Worm (Caenorhabditis elegans): ENCODE data around the gene gcy-21.

ce11 chrII:2681118-2681517 lies 21.7 kb downstream of the gcy-21 start, which contains the start of gene F34D6.1:
- no peak for TF ChIP-seq hmbx-1 (tag; optimal IDR thresholded peaks at IDR 0.05)
- TF ChIP-seq pes-1 (GFP tag; IDR thresholded peaks at IDR 0.05), result no peak
- TF ChIP-seq scrt-1 (GFP tag; IDR thresholded peaks at IDR 0.05), result no peak
- TF ChIP-seq ets-7 (tag; optimal IDR thresholded peaks at IDR 0.05), result no peak
- no peak for TF ChIP-seq ama-1 (optimal IDR thresholded peaks at IDR 0.05)
- no peak for TF ChIP-seq flt-1 (GFP tag; IDR thresholded peaks at IDR 0.05)
- TF ChIP-seq tbx-11 (GFP tag; IDR thresholded peaks at IDR 0.05), result no peak
- no peak for TF ChIP-seq hmg-4 (GFP tag; optimal IDR thresholded peaks at IDR 0.05)
- TF ChIP-seq hnd-1 (tag; optimal IDR thresholded peaks at IDR 0.05), result no peak
- TF ChIP-seq F13C5.2 (tag; optimal IDR thresholded peaks at IDR 0.05), result no peak
- no peak for TF ChIP-seq tra-4 (tag; optimal IDR thresholded peaks at IDR 0.05)
- TF ChIP-seq aly-1 (tag; optimal IDR thresholded peaks at IDR 0.05), result no peak
- TF ChIP-seq B0310.2 (tag; optimal IDR thresholded peaks at IDR 0.05), result no peak
